Worm (Caenorhabditis elegans): ENCODE measurements around the gene rtfo-1.

- no peak for TF ChIP-seq M03D4.4 (tag; optimal IDR thresholded peaks at IDR 0.05)
- no peak for TF ChIP-seq mab-5 (tag; optimal IDR thresholded peaks at IDR 0.05)
- TF ChIP-seq mls-2 (tag; optimal IDR thresholded peaks at IDR 0.05) = no peak
- no peak for TF ChIP-seq ceh-39 (tag; optimal IDR thresholded peaks at IDR 0.05)
- TF ChIP-seq nhr-76 (tag; optimal IDR thresholded peaks at IDR 0.05) = no peak
- TF ChIP-seq drap-1 (GFP tag; optimal IDR thresholded peaks at IDR 0.05) = no peak
These were observed 11.4 kb downstream of the rtfo-1 start for ce11 chrV:9571056-9571455.

Measured in whole organism, mixed stage, embryonic.